Fruit fly (Drosophila melanogaster): ENCODE measurements around the gene Ten-a.
A peak's percentile ranks its signal among the peaks of the same experiment; 100 is the strongest.

Gene Ten-a

dm6 chrX:12043398-12043797, at the start of gene Ten-a:
Gene Ten-a (plus strand): TSS chrX:12043698.
- TF ChIP-seq noc (tag; optimal IDR thresholded peaks at IDR 0.05): no peak

- no peak for TF ChIP-seq noc (tag; optimal IDR thresholded peaks at IDR 0.05)
Measured at dm6 chrX:11999974-12000618, 43.4 kb upstream of the Ten-a start.

dm6 chrX:12001005-12001404, 42.5 kb upstream of the Ten-a start:
- TF ChIP-seq noc (tag; optimal IDR thresholded peaks at IDR 0.05): no peak

DNA sequence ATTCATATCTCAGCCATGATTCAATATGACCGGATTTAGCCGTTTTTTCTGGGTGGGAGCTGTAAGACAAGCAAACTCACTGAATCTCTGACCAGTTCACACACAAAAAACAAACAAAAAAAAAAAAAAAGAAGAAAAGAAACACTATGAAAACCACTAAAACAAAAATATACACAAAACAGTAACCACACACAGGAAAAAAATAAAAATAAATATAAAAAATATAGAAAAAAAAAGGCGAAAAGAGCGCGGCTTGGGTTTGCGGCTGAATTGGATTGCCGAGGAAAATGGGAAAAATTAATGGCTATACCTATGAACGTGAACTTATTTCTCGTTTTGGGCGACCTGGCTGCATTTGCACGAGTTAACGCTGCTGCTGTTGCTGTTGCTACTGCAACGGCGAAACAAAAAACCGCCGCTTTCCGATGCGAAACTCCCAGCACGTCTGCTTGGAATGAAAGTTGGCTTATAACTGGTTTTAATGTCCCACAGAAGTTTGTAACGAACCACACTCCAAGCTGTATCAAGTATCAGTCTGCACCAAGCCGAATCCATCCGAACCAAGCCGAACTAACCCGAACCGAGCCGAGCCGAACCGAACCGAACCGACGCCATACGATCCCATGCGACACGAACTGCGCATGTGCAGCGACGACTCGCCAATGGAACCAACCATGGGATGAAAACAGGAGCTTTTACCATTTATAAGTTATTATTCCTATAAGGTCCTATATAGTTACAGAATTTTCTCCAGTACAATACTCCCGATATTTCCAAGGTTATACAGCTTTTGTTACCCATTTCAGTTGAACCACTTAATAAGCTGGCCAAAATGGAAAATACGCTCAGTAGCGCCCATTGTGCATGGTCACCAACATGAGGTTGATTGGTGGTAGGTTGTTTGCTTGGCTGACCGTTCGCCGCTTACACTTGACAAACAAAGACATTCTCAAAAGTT, 39.8 kb upstream of the Ten-a start, which contains the start of gene fw:
TSS of gene fw (minus strand) at position 478 of the 958 bp plus-strand sequence.
- TF ChIP-seq noc (tag; optimal IDR thresholded peaks at IDR 0.05): peak; percentile 42

DNA sequence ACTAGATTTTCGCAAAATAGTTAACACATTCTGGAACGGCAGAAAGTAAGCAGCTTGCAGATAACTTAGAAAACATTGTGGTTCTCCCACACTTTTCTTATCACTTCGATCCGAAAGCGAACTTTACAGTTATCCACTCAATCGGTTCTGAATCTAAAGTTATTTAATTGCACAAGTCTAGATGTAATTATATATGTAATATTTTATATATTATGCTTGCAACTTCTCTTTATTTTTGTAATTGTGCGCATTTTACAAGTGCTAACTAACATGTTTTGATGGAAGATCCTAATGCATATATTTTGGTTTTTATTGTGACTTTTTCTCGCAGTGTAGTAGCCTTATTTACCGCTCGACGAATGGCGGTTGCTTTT, 39.1 kb upstream of the Ten-a start:
- peak; percentile 12 for TF ChIP-seq noc (tag; optimal IDR thresholded peaks at IDR 0.05)

DNA sequence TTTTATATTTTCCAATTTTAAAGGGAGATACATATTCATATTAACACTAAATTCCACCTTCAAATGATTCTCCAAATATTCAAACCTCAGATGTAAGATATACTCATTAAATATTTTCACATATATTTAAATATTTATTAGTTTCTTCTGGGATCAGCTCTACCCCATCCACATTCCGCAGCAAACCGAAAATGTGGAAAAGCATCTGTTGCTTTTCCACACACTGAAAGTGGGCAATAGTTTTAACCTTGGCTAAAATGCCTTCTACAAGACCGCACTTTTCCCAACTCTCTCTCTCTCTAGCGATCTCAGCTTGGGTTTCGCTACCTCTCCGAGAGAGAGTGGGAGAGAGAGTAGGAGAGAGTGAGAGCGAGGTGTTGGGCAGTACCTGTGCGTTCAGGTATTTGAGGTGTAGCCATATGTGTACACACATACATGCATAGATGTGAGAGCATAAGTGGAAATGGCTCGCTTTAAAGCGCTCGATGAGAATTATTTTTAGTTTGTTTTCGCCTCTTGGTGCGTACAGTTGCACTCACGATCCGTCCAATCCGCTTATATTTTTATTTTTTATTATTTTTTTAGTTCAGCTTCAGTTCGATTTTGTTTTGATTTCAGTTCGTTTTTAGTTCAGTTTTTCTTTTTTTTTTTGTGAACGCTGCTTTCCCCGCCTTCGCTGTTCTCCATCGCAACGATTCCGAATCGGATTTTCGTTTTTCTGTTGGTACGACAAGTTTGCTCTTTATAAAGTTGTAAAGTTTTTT, 36.6 kb upstream of the Ten-a start, which contains the start of gene CG1806:
TSS of gene CG1806 (plus strand) at position 499 of the 764 bp plus-strand sequence.
- no peak for TF ChIP-seq noc (tag; optimal IDR thresholded peaks at IDR 0.05)

DNA sequence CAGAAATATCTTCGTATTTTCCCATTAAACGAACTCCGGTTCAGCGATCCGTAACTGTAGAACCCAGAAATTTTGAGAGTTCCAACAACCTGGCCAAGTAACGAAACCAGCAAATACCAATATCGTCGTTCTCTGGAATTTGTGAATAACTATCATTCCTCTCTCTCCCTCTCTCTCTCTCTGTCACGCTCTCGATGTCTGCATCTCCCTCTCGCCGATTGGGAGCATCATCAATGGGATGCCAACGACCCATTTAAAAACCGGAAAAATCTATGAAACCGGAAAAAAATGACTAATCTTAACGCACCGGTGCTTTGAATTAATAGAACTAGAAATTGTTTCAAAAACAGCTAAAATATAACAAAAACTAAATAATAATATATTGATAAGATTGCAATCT, 35.9 kb upstream of the Ten-a start:
- no peak for TF ChIP-seq noc (tag; optimal IDR thresholded peaks at IDR 0.05)

- no peak for TF ChIP-seq noc (tag; optimal IDR thresholded peaks at IDR 0.05)
Measured at dm6 chrX:12012149-12013097, 31.1 kb upstream of the Ten-a start, which contains the start of the genes CG1492 and regucalcin. Gene CG1492 (minus strand): TSS chrX:12012211. Gene regucalcin (plus strand): TSS chrX:12012377.

- peak; percentile 60 for TF ChIP-seq noc (tag; optimal IDR thresholded peaks at IDR 0.05)
Measured at dm6 chrX:12013098-12013493, 30.4 kb upstream of the Ten-a start.

dm6 chrX:12014131-12014530, 29.4 kb upstream of the Ten-a start:
- no peak for TF ChIP-seq noc (tag; optimal IDR thresholded peaks at IDR 0.05)

DNA sequence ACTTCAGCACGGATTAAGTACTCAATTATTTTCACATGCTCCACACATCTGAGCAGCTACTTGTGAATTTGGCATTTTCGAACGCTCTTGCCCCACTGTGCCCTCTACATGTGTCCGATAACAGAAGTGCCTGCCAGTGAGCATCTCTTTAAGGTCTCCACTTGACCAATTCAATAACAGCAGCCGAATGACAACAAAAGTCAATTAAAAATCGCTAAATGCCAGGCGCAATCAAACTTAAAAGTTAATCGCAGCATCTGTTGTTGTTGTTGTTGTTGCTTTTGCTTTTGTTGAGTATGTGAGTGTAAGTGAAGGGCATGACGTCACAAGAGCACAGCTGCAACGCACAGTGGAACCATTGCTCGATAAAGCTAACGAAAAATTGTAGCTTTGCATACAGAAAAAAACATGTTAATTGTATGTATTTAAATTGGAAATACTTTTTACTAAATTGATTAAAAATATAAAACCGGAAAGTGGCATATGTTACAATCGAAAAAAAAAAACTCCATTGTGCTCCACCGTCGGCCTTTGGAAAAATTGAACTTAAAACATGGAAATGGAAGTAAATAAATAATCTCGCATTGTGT, 28.6 kb upstream of the Ten-a start:
- TF ChIP-seq noc (tag; optimal IDR thresholded peaks at IDR 0.05): no peak

DNA sequence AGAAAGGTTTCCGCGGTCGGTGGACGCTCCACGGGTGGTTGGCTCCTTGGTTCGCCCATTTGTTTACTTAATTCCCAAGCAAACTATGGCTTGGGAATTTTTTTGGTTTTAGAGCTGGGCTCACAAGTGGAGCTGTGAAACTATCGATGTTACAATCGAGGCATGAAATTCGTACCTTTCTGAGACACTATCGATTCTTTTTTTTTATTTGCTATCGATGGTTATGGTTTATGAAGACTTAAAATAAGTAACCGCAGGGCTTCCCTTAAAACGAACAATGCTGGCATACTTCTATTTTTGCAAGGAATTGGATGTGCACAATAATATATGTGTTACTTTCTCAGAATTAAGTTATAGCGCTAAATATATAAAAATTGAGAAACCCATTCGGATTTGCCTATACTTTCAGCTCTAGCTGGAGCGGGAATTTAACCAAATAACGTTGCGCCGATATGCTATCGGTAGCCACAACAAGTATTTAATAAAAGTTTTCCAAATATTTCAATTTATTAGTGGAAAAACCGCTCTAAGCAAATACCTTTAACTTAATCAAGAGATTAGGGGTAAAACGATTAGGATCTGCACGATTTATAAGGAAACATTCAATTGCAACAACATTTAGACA, 25.6 kb upstream of the Ten-a start, which contains the start of gene Chrac-16:
TSS of gene Chrac-16 (minus strand) at position 147 of the 625 bp plus-strand sequence.
- TF ChIP-seq noc (tag; optimal IDR thresholded peaks at IDR 0.05): no peak

DNA sequence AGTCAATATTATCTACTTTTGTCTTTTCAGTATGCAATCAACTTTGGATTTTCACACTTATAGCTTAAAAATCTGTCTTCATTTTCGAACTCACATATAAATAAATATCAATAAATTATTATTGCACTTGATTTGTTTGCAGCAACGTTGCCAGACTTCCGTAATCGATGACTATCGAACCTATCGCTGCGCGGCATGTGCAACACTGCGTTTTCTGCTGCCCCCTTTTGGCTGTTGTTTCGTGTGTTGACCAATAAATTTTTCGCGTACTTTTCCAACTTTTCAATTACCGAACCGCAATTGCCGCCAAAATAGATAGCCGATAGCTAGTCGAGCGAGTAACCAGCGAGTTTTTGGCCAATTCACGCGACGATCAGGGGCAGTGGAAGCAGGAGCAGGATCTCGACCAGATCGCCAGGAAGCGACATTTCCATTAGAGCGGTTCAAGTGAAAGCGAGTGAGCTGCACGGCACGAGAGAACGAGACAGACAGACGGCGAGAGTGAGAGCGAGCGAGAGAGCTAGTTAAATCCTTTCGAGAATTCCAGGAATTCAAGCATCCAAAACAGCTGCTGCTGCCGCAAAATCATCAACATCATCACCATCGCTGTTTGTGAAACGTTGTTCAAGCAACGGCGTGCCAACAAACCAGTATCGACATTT, 24.9 kb upstream of the Ten-a start, which contains the start of gene Lsm12a:
TSS of gene Lsm12a (plus strand) at position 201 of the 662 bp plus-strand sequence.
- no peak for TF ChIP-seq noc (tag; optimal IDR thresholded peaks at IDR 0.05)
